Worm (Caenorhabditis elegans) whole organism, L1 larva: Measurements from ENCODE around the gene eri-1.

ENCODE experiments used
- F16B12.6 ChIP-seq: fragments of 150-350 bp; optimal IDR thresholded peaks from 2 replicates; lab custom pipeline; 2014; ENCODE audit warnings: missing biosample characterization, missing genetic modification characterization
- fos-1 ChIP-seq: fragments of 150-350 bp; optimal IDR thresholded peaks from 2 replicates; lab custom pipeline; 2014; ENCODE audit warnings: missing biosample characterization, missing genetic modification characterization
- hlh-4 ChIP-seq: sonication (generic microtip); optimal IDR thresholded peaks from 2 replicates; lab custom pipeline; 2016; ENCODE audit warnings: mild to moderate bottlenecking, missing genetic modification characterization, missing compliant biosample characterization

- TF ChIP-seq F16B12.6 (tag; lab: Kevin White, UChicago) (no peak), hlh-4 (no peak), fos-1 (tag; lab: Kevin White, UChicago) (no peak)
Measured at ce11 chrIV:388073-388472, 31.7 kb downstream of the eri-1 start, which contains the start of gene ssna-1.
